Worm (Caenorhabditis elegans) whole organism, mixed stage, embryonic: ENCODE data around the gene sbt-1.
A peak's percentile ranks its signal among the peaks of the same experiment; 100 is the strongest.

Experiments used
- bed-3 ChIP-seq: fragments of 200-800 bp; sonication (Bioruptor generic); optimal IDR thresholded peaks from 3 replicates; lab custom pipeline; 2018; ENCODE audit warnings: mild to moderate bottlenecking, missing genetic modification characterization, moderate library complexity, missing compliant biosample characterization
- blmp-1 ChIP-seq: fragments of 150-350 bp; optimal IDR thresholded peaks from 2 replicates; lab custom pipeline; 2014; ENCODE audit warnings: missing biosample characterization, missing genetic modification characterization
- ceh-39 ChIP-seq: fragments of 150-350 bp; optimal IDR thresholded peaks from 2 replicates; lab custom pipeline; 2014; ENCODE audit warnings: missing biosample characterization, missing genetic modification characterization
- ceh-43 ChIP-seq: fragments of 200-800 bp; sonication (Bioruptor generic); optimal IDR thresholded peaks from 2 replicates; lab custom pipeline; 2018; ENCODE audit warnings: mild to moderate bottlenecking, missing genetic modification characterization, moderate library complexity, missing compliant biosample characterization
- ceh-83 ChIP-seq: fragments of 200-800 bp; sonication (Bioruptor generic); optimal IDR thresholded peaks from 2 replicates; lab custom pipeline; 2018; ENCODE audit warnings: mild to moderate bottlenecking, missing genetic modification characterization, missing compliant biosample characterization
- ces-1 ChIP-seq: fragments of 150-350 bp; optimal IDR thresholded peaks from 2 replicates; lab custom pipeline; 2014; ENCODE audit warnings: missing biosample characterization, missing genetic modification reagents, missing genetic modification characterization
- cnd-1 ChIP-seq: fragments of 200-800 bp; sonication (Bioruptor generic); optimal IDR thresholded peaks from 2 replicates; lab custom pipeline; 2018; ENCODE audit warnings: mild to moderate bottlenecking, missing genetic modification characterization, missing compliant biosample characterization
- drap-1 ChIP-seq: fragments of 200-800 bp; sonication (Bioruptor generic); optimal IDR thresholded peaks from 3 replicates; lab custom pipeline; 2018; ENCODE audit warnings: mild to moderate bottlenecking, missing genetic modification characterization, missing compliant biosample characterization
- elt-1 ChIP-seq: sonication (generic microtip); optimal IDR thresholded peaks from 2 replicates; lab custom pipeline; 2017; ENCODE audit warnings: missing genetic modification characterization, mild to moderate bottlenecking, missing compliant biosample characterization, antibody characterized with exemption, moderate library complexity, borderline replicate concordance; ENCODE audit not compliant: insufficient read depth
- elt-3 ChIP-seq: fragments of 150-350 bp; optimal IDR thresholded peaks from 2 replicates; lab custom pipeline; 2014; ENCODE audit warnings: missing biosample characterization, missing genetic modification characterization
- flh-1 ChIP-seq: fragments of 200-800 bp; sonication (Bioruptor generic); optimal IDR thresholded peaks from 2 replicates; lab custom pipeline; 2018; ENCODE audit warnings: mild to moderate bottlenecking, missing genetic modification characterization, moderate library complexity, missing compliant biosample characterization
- ham-2 ChIP-seq: fragments of 200-800 bp; sonication (Bioruptor generic); optimal IDR thresholded peaks from 2 replicates; lab custom pipeline; 2018; ENCODE audit warnings: mild to moderate bottlenecking, missing genetic modification characterization, missing compliant biosample characterization
- hlh-1 ChIP-seq: fragments of 150-350 bp; optimal IDR thresholded peaks from 2 replicates; lab custom pipeline; 2014; ENCODE audit warnings: missing biosample characterization, missing genetic modification reagents, missing genetic modification characterization
- lin-13 ChIP-seq: fragments of 150-350 bp; optimal IDR thresholded peaks from 2 replicates; lab custom pipeline; 2014; ENCODE audit warnings: missing biosample characterization, missing genetic modification characterization
- lsy-2 ChIP-seq: fragments of 150-350 bp; optimal IDR thresholded peaks from 2 replicates; lab custom pipeline; 2014; ENCODE audit warnings: missing biosample characterization, missing genetic modification characterization
- mab-5 ChIP-seq: fragments of 150-350 bp; optimal IDR thresholded peaks from 2 replicates; lab custom pipeline; 2014; ENCODE audit warnings: missing biosample characterization, missing genetic modification characterization
- mep-1 ChIP-seq: fragments of 150-350 bp; optimal IDR thresholded peaks from 2 replicates; lab custom pipeline; 2017; ENCODE audit warnings: missing biosample characterization, missing genetic modification reagents, missing genetic modification characterization, inconsistent platforms
- mls-2 ChIP-seq: sonication (generic microtip); optimal IDR thresholded peaks from 2 replicates; lab custom pipeline; 2016; ENCODE audit warnings: mild to moderate bottlenecking, missing genetic modification characterization, moderate library complexity, missing compliant biosample characterization
- nhr-12 ChIP-seq: fragments of 150-350 bp; optimal IDR thresholded peaks from 2 replicates; lab custom pipeline; 2014; ENCODE audit warnings: missing biosample characterization, missing genetic modification characterization
- nhr-2 ChIP-seq: fragments of 150-350 bp; optimal IDR thresholded peaks from 2 replicates; lab custom pipeline; 2014; ENCODE audit warnings: missing biosample characterization, missing genetic modification characterization
- nhr-237 ChIP-seq: fragments of 150-350 bp; optimal IDR thresholded peaks from 2 replicates; lab custom pipeline; 2014; ENCODE audit warnings: missing biosample characterization, missing genetic modification characterization
- nhr-28 ChIP-seq: fragments of 150-350 bp; optimal IDR thresholded peaks from 2 replicates; lab custom pipeline; 2014; ENCODE audit warnings: missing biosample characterization, missing genetic modification characterization
- nhr-76 ChIP-seq: sonication (generic microtip); optimal IDR thresholded peaks from 2 replicates; lab custom pipeline; 2017; ENCODE audit warnings: missing biosample characterization, missing genetic modification characterization
- pha-4 ChIP-seq: fragments of 150-350 bp; optimal IDR thresholded peaks from 2 replicates; lab custom pipeline; 2018; ENCODE audit warnings: missing biosample characterization, missing genetic modification reagents, missing genetic modification characterization
- sem-2 ChIP-seq: fragments of 200-800 bp; sonication (Bioruptor generic); optimal IDR thresholded peaks from 2 replicates; lab custom pipeline; 2018; ENCODE audit warnings: mild to moderate bottlenecking, missing genetic modification characterization, missing compliant biosample characterization
- sptf-1 ChIP-seq: sonication (generic microtip); optimal IDR thresholded peaks from 2 replicates; lab custom pipeline; 2017; ENCODE audit warnings: mild to moderate bottlenecking, missing genetic modification characterization, moderate library complexity, missing compliant biosample characterization
- unc-120 ChIP-seq: sonication (generic microtip); optimal IDR thresholded peaks from 2 replicates; lab custom pipeline; 2017; ENCODE audit warnings: missing genetic modification characterization, missing compliant biosample characterization; ENCODE audit not compliant: poor library complexity, severe bottlenecking
- unc-39 ChIP-seq: fragments of 150-350 bp; optimal IDR thresholded peaks from 2 replicates; lab custom pipeline; 2014; ENCODE audit warnings: missing biosample characterization, missing genetic modification characterization
- unc-62 ChIP-seq: fragments of 150-350 bp; optimal IDR thresholded peaks from 2 replicates; lab custom pipeline; 2014; ENCODE audit warnings: missing biosample characterization, missing genetic modification reagents, missing genetic modification characterization
- zip-8 ChIP-seq: fragments of 150-350 bp; optimal IDR thresholded peaks from 2 replicates; lab custom pipeline; 2014; ENCODE audit warnings: missing biosample characterization, missing genetic modification characterization
- ztf-11 ChIP-seq: fragments of 150-350 bp; optimal IDR thresholded peaks from 2 replicates; lab custom pipeline; 2014; ENCODE audit warnings: missing biosample characterization, missing genetic modification characterization

sbt-1 gene

ce11 chrV:20789105-20789504 is 39.6 kb downstream of the sbt-1 start, which contains the start of gene tpan-1:
Gene tpan-1, plus strand, starts transcription at chrV:20789502.
- TF ChIP-seq ham-2 (GFP tag; lab: Kevin White, UChicago) (no peak), drap-1 (GFP tag; lab: Kevin White, UChicago) (peak; percentile 41), ces-1 (peak; percentile 88)

DNA sequence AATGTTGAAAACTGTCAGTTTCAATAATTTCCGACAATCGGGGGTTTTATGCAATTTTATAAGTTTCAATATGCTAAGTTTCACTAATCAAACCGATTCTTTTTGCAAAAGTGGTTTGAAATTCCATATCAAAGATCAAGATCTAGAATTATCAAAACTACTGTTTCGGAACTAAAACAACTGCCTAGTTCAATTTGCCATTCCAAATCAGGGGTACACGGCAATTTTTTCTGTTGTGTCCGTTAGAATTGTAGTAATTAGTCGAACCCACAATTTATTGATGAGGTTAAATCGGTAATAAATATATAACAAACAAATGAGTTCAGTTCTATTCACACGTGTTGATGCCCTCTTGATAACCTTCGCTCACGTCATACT is 42.8 kb downstream of the sbt-1 start:
- no peak for TF ChIP-seq ceh-43 (GFP tag; lab: Kevin White, UChicago)
- TF ChIP-seq flh-1 (GFP tag; lab: Kevin White, UChicago), result no peak
- TF ChIP-seq bed-3 (GFP tag; lab: Kevin White, UChicago), result no peak
- no peak for TF ChIP-seq pha-4
- no peak for TF ChIP-seq nhr-2 (tag; lab: Kevin White, UChicago)
- no peak for TF ChIP-seq drap-1 (GFP tag; lab: Kevin White, UChicago)
- TF ChIP-seq, all 35 proteins: peak for 0

DNA sequence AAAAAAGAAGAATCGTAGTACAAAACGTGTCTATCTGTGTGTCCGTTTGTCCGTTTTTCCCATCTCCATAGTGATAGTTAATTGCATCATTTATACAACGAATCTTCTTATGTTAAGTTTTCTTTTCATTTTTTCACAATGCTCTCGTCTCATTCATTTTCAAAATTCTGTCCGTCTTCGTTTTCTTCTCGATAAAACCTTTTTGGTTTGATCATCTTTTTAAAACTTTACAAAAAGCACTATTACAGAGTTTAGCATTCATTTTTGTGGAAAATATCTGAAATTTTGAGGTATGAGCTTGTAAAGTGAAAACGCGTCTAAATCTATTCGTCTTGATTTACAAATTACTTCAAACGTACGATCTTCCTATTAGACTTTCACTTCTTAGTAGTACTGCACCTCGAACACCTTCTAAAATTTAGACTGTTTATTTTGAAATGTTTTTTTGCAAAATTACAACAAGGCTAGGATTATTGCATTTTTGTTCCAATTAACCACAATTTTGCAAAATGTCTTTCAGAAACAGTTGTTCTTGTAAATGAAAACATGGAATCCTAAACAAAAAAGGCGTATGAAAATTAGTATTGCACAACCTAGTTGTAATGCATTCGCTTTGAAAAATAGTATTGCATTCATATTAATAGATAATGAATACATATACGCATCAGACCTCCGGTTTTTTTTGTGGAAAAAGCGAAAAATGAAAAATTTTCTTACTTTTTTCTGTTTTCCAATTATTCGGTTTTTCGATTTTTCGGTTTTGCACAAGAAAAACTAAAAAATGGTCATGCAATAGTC is 43.4 kb downstream of the sbt-1 start:
- TF ChIP-seq nhr-12 (no peak), elt-1 (tag; lab: Kevin White, UChicago) (no peak), hlh-1 (tag; lab: Kevin White, UChicago) (no peak), mep-1 (tag; lab: Kevin White, UChicago) (no peak), unc-62 (GFP tag; lab: Kevin White, UChicago) (no peak), ham-2 (GFP tag; lab: Kevin White, UChicago) (no peak), ceh-83 (GFP tag; lab: Kevin White, UChicago) (no peak), elt-3 (tag; lab: Kevin White, UChicago) (no peak), ztf-11 (tag; lab: Kevin White, UChicago) (no peak), unc-39 (tag; lab: Kevin White, UChicago) (no peak), sem-2 (GFP tag; lab: Kevin White, UChicago) (no peak), ceh-39 (tag; lab: Kevin White, UChicago) (no peak), lin-13 (tag; lab: Kevin White, UChicago) (no peak), mls-2 (tag; lab: Kevin White, UChicago) (no peak), nhr-237 (no peak), nhr-28 (tag; lab: Kevin White, UChicago) (no peak), zip-8 (tag; lab: Kevin White, UChicago) (no peak), lsy-2 (no peak), unc-120 (no peak), nhr-76 (no peak)

DNA sequence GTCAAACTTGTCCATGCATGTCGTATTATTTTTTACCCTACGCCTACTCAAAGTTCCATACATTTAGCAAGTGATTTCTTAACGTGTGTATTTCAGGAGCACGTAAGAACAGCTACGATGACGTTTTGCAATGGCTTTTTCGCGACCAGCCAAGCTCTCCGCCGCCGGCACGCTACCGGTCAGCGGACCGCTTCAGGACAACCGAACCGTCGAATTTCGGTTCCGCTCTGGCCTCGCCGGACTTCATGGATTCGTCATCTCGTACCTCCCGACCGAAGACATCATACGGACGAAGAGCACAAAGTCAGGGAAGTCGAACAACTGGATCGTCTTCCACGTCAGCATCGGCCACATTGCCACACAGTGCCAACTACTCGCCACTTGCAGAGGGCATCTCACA is 45.0 kb downstream of the sbt-1 start:
- TF ChIP-seq mab-5, result no peak
- TF ChIP-seq bed-3 (GFP tag; lab: Kevin White, UChicago), result no peak
- no peak for TF ChIP-seq unc-120
- no peak for TF ChIP-seq ceh-39 (tag; lab: Kevin White, UChicago)
- no peak for TF ChIP-seq lin-13 (tag; lab: Kevin White, UChicago)
- TF ChIP-seq ces-1, result no peak
- no peak for TF ChIP-seq nhr-28 (tag; lab: Kevin White, UChicago)
- TF ChIP-seq unc-62 (GFP tag; lab: Kevin White, UChicago), result no peak
- TF ChIP-seq cnd-1, result no peak
- TF ChIP-seq blmp-1 (tag; lab: Kevin White, UChicago), result no peak
- TF ChIP-seq, all 35 proteins: peak for 0

DNA sequence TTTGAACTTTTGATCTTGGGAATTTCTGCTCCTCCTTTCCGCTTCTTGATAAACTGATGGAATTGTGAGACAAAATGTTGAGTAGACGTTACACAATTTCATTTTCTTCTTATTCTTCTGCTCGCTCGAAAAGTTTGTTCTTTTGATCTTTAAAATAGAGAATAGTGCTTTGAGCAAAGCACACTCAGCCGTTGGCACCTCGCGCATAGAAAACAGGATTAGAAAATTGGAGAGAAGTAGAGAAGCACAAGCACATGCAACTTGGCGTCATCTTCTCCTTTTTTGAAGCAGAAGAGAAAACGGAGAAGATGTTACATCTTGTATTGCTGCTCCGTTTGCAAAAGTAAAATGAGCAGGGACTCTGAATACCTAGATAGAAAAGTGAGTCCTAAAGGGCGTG is 46.5 kb downstream of the sbt-1 start:
- TF ChIP-seq mep-1 (tag; lab: Kevin White, UChicago), result peak; percentile 33
- no peak for TF ChIP-seq sptf-1 (tag; lab: Kevin White, UChicago)
- no peak for TF ChIP-seq mls-2 (tag; lab: Kevin White, UChicago)
- TF ChIP-seq ces-1, result peak; percentile 96
- TF ChIP-seq unc-62 (GFP tag; lab: Kevin White, UChicago), result peak; percentile 30
- TF ChIP-seq zip-8 (tag; lab: Kevin White, UChicago), result no peak
